Fruit fly (Drosophila melanogaster): ENCODE measurements around the gene RhoGAP92B.

The RhoGAP92B gene

dm6 chr3R:19863979-19864775, 40.8 kb upstream of the RhoGAP92B start, which contains the start of the genes CG4572 and CG4686 (continued):
- TF ChIP-seq CG30020 (tag; optimal IDR thresholded peaks at IDR 0.05), result peak; percentile 68
- peak; percentile 34 for TF ChIP-seq CG12236 (GFP tag; optimal IDR thresholded peaks at IDR 0.05)
- TF ChIP-seq wek (GFP tag; optimal IDR thresholded peaks at IDR 0.05), result no peak
- peak; percentile 74 for TF ChIP-seq CG3847 (GFP tag; IDR thresholded peaks at IDR 0.05)
- peak; percentile 42 for TF ChIP-seq CG12219 (GFP tag; optimal IDR thresholded peaks at IDR 0.05)
- TF ChIP-seq CG1647 (GFP tag; optimal IDR thresholded peaks at IDR 0.05), result peak; percentile 85
- TF ChIP-seq jing (GFP tag; optimal IDR thresholded peaks at IDR 0.05), result peak; percentile 23
- TF ChIP-seq sim (GFP tag; IDR thresholded peaks at IDR 0.05), result peak; percentile 17; the same call in 1 of the 2 replicates
- peak; percentile 34 for TF ChIP-seq CG8089 (GFP tag; optimal IDR thresholded peaks at IDR 0.05)
- peak; percentile 75 for TF ChIP-seq slbo (GFP tag; IDR thresholded peaks at IDR 0.05)
- TF ChIP-seq CG1529 (GFP tag; optimal IDR thresholded peaks at IDR 0.05), result peak; percentile 51
- TF ChIP-seq CG16863 (GFP tag; optimal IDR thresholded peaks at IDR 0.05), result peak; percentile 72
- TF ChIP-seq Ptx1 (GFP tag; IDR thresholded peaks at IDR 0.05), result peak; percentile 91
- peak; percentile 72 for TF ChIP-seq E2f1 (GFP tag; IDR thresholded peaks at IDR 0.05)
- no peak for TF ChIP-seq eve (GFP tag; optimal IDR thresholded peaks at IDR 0.05)
- peak; percentile 69 for TF ChIP-seq fd96Cb (tag; optimal IDR thresholded peaks at IDR 0.05)
- TF ChIP-seq CG8765 (GFP tag; IDR thresholded peaks at IDR 0.05), result peak; percentile 53
- TF ChIP-seq CG9609 (GFP tag; optimal IDR thresholded peaks at IDR 0.05), result peak; percentile 71
- peak; percentile 71 for TF ChIP-seq Xrp1 (GFP tag; IDR thresholded peaks at IDR 0.05)
- TF ChIP-seq ci (GFP tag; IDR thresholded peaks at IDR 0.05), result peak; percentile 27; the same call in 1 of the 3 replicates
- TF ChIP-seq cg (GFP tag; optimal IDR thresholded peaks at IDR 0.05), result no peak
- no peak for TF ChIP-seq kay (GFP tag; optimal IDR thresholded peaks at IDR 0.05)
- peak; percentile 63 for TF ChIP-seq ERR (GFP tag; optimal IDR thresholded peaks at IDR 0.05)
- peak; percentile 67 for TF ChIP-seq NC2β (GFP tag; optimal IDR thresholded peaks at IDR 0.05)
- TF ChIP-seq CG7271 (tag; optimal IDR thresholded peaks at IDR 0.05), result peak; percentile 3
- TF ChIP-seq CG2199 (GFP tag; IDR thresholded peaks at IDR 0.05), result no peak
- TF ChIP-seq Kr (GFP tag; optimal IDR thresholded peaks at IDR 0.05), result no peak
- peak; percentile 40 for TF ChIP-seq CrebB (tag; optimal IDR thresholded peaks at IDR 0.05)
- TF ChIP-seq HHEX (GFP tag; optimal IDR thresholded peaks at IDR 0.05), result peak; percentile 68
- TF ChIP-seq disco-r (GFP tag; optimal IDR thresholded peaks at IDR 0.05), result peak; percentile 45
- no peak for TF ChIP-seq MTF-1 (GFP tag; optimal IDR thresholded peaks at IDR 0.05; ENCODE audit: borderline replicate concordance)
- TF ChIP-seq CG15601 (tag; optimal IDR thresholded peaks at IDR 0.05), result peak; percentile 70
- TF ChIP-seq ac (GFP tag; optimal IDR thresholded peaks at IDR 0.05), result no peak
- no peak for TF ChIP-seq CG12299 (tag; optimal IDR thresholded peaks at IDR 0.05)
- no peak for TF ChIP-seq lov (optimal IDR thresholded peaks at IDR 0.05)
- TF ChIP-seq lov (GFP tag; IDR thresholded peaks at IDR 0.05), result no peak
- no peak for TF ChIP-seq CG12769 (tag; optimal IDR thresholded peaks at IDR 0.05)
- TF ChIP-seq odd (GFP tag; optimal IDR thresholded peaks at IDR 0.05), result peak; percentile 48
- TF ChIP-seq schlank (tag; optimal IDR thresholded peaks at IDR 0.05), result peak; percentile 31
- TF ChIP-seq ftz-f1 (GFP tag; optimal IDR thresholded peaks at IDR 0.05), result no peak
- TF ChIP-seq CG14014 (GFP tag; IDR thresholded peaks at IDR 0.05), result peak; percentile 42; the same call in 1 of the 2 replicates
- peak in 1 of 2 experiments; percentile 58 for TF ChIP-seq bsh (GFP tag; optimal IDR thresholded peaks at IDR 0.05)
- no peak for TF ChIP-seq chinmo (GFP tag; IDR thresholded peaks at IDR 0.05; ENCODE audit: partially characterized antibody)
- TF ChIP-seq ap (GFP tag; IDR thresholded peaks at IDR 0.05), result no peak
- TF ChIP-seq BtbVII (GFP tag; optimal IDR thresholded peaks at IDR 0.05), result peak; percentile 53
- peak; percentile 35 for TF ChIP-seq pros (GFP tag; optimal IDR thresholded peaks at IDR 0.05)
- peak; percentile 81 for TF ChIP-seq CG9817 (tag; optimal IDR thresholded peaks at IDR 0.05)
- peak; percentile 53 for TF ChIP-seq luna (GFP tag; optimal IDR thresholded peaks at IDR 0.05)
- peak; percentile 62 for TF ChIP-seq D19A (tag; optimal IDR thresholded peaks at IDR 0.05)
- TF ChIP-seq lmd (GFP tag; IDR thresholded peaks at IDR 0.05), result peak; percentile 83

Data from whole organism, embryonic.